Fruit fly (Drosophila melanogaster) S2 (cell line): Measurements from ENCODE around the gene CG17010.

ENCODE experiments used
- CG8478 ChIP-seq: fragments of >200 bp; optimal IDR thresholded peaks from 2 replicates; lab custom pipeline; 2018
- CTCF ChIP-seq, 2 experiments: fragments of >200 bp; optimal IDR thresholded peaks; 2 replicates each; lab custom pipeline; 2018

DNA sequence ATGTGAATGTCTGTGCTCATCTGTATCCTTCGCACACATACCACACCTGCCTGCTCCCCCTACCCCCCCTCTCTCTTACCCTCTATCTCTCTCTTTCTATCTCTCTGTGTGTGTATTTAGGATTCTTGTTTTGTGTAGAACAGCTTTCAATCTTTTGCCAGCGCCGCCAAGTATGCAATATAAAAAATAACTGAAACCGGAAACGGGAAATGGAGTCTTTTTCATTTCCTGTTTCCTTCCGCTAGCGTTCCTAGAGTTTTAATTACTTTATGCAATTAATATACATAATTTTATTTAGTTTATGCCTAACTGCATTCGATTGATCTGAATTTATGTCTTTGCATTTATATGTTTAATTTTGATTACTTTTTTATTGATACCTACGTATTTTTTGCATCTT, 36.2 kb downstream of the CG17010 start:
- TF ChIP-seq CG8478 (no peak), CTCF (optimal IDR thresholded peaks at IDR 0.05; lab: Kevin White, UChicago) (no peak)
